Fruit fly (Drosophila melanogaster): Measurements from ENCODE around the gene CG43993.

Gene CG43993

DNA sequence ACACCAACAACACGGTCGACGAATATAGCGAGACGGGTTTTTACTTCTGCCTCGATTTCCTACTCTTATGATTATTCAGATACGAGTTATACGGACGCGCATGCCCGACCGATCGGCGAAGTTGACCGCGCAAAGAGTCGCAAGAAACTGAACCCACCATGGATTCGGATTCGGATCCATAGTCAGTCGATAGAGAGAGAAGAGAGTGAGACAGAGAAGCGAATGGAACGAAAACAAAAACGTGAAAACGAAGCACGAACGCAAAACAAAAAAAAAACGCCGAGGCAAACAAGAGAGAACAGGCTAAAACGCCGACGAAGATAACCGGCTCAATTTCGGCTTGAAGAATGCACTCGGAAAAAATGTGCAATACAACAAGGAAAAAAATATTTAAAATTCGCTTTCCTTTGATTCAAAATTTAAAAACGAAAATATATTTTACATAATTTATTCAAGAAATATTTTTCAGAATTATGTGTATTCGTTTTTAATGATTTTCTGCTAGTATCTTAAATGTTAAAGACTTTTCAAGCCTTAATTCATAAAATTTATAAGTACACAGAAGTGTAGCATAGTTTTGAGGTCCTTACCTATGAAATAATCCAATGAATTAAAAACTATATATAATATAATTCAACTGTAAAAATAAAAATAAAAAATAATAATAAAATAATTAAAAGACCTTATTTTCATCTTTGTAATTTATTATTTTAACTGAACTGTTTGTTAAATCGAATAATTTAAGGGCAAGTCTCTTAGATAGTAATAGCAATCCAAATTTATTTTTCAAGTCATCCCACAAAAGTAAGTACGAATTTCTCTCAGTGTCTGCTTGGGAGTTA, 49.5 kb downstream of the CG43993 start, which contains the start of gene Sema5c:
Sema5c (minus strand) TSS at position 152 of the 842 bp plus-strand sequence.
- TF ChIP-seq EcR (GFP tag; optimal IDR thresholded peaks at IDR 0.05) (no peak), CG8478 (optimal IDR thresholded peaks at IDR 0.05) (no peak), psq (optimal IDR thresholded peaks at IDR 0.05) (no peak), usp (GFP tag; optimal IDR thresholded peaks at IDR 0.05) (no peak), pan (optimal IDR thresholded peaks at IDR 0.05) (no peak), Dll (optimal IDR thresholded peaks at IDR 0.05) (no peak)

- no peak for TF ChIP-seq pan (optimal IDR thresholded peaks at IDR 0.05)
- no peak for TF ChIP-seq psq (optimal IDR thresholded peaks at IDR 0.05)
- no peak for TF ChIP-seq CG8478 (optimal IDR thresholded peaks at IDR 0.05)
- TF ChIP-seq usp (GFP tag; optimal IDR thresholded peaks at IDR 0.05), result no peak
- TF ChIP-seq EcR (GFP tag; optimal IDR thresholded peaks at IDR 0.05), result no peak
- no peak for TF ChIP-seq Dll (optimal IDR thresholded peaks at IDR 0.05)
Observed at dm6 chr3L:12082521-12082841, 50.1 kb downstream of the CG43993 start.
